Fruit fly (Drosophila melanogaster) whole organism, adult: Measurements from ENCODE around the gene CG6770.

Experiments used
- CG11617 ChIP-seq: fragments of 200-800 bp; sonication (Bioruptor generic); optimal IDR thresholded peaks from 2 replicates; lab custom pipeline; 2017; ENCODE audit warnings: mild to moderate bottlenecking, missing biosample characterization, missing genetic modification reagents, missing genetic modification characterization
- CG12768 ChIP-seq: fragments of 200-800 bp; sonication (Bioruptor generic); optimal IDR thresholded peaks from 2 replicates; lab custom pipeline; 2017; ENCODE audit warnings: missing biosample characterization, missing genetic modification characterization, mild to moderate bottlenecking, moderate library complexity, missing genetic modification reagents
- Mnt ChIP-seq: fragments of 200-800 bp; sonication (Bioruptor generic); optimal IDR thresholded peaks from 2 replicates; lab custom pipeline; 2016; ENCODE audit warnings: missing biosample characterization, mild to moderate bottlenecking, missing genetic modification characterization
- kay ChIP-seq: fragments of 200-800 bp; sonication (Bioruptor generic); peaks from one replicate; lab custom pipeline; 2016; ENCODE audit warnings: missing biosample characterization, missing genetic modification characterization, borderline replicate concordance

dm6 chr2L:12044613-12045350 lies 1.1 kb downstream of the CG6770 start, which contains the start of gene CG6785:
- TF ChIP-seq kay (GFP tag; lab: Kevin White, UChicago) (peak; percentile 96), Mnt (GFP tag; lab: Kevin White, UChicago) (peak; percentile 78), CG11617 (GFP tag; lab: Kevin White, UChicago) (peak; percentile 95), CG12768 (peak; percentile 90)
